Worm (Caenorhabditis elegans): ENCODE data around the gene R13H4.5.

The R13H4.5 gene

DNA sequence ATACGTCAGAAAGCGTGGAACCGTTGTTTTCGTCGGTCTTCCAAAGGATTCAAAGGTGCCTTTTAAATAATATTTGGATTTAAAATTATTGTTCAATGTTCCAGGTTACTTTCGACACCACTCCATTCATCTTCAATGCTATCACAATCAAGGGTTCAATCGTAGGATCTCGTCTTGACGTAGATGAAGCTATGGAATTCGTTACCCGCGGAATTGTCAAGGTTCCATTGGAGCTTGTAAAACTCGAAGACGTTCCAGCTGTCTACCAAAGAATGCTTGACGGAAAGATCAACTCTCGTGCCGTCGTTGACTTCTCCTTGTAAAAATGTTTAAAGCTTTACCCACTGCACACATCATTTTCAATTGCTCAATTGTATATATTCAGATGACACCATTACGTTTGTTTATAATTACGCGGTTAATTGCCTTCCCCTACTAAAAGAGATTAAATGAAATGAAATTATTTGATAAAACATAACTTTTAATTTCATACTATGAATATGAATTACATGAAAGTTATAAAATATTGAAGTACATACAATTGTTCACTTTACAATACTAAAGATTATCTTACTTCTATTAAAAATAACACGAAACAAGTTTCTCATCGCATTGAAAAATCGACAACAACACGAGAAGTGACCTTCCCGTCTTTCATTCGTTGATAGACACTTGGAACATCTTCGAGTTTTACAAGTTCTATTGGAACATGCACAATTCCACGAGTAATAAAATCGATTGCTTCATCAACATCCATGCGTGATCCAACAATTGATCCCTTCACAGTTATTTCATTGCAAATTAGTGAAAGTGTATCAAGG is 28.9 kb downstream of the R13H4.5 start:
- TF ChIP-seq T22C8.4 (GFP tag; IDR thresholded peaks at IDR 0.05) (no peak), ref-1 (GFP tag; conservative IDR thresholded peaks at IDR 0.05) (no peak), ztf-29 (GFP tag; IDR thresholded peaks at IDR 0.05) (no peak), ztf-23 (GFP tag; IDR thresholded peaks at IDR 0.05) (no peak), med-1 (GFP tag; optimal IDR thresholded peaks at IDR 0.05; ENCODE audit: insufficient read depth) (no peak), tab-1 (GFP tag; IDR thresholded peaks at IDR 0.05) (no peak), klf-2 (GFP tag; conservative IDR thresholded peaks at IDR 0.05) (no peak), cog-1 (tag; optimal IDR thresholded peaks at IDR 0.05) (no peak), flt-1 (GFP tag; IDR thresholded peaks at IDR 0.05) (no peak)

DNA sequence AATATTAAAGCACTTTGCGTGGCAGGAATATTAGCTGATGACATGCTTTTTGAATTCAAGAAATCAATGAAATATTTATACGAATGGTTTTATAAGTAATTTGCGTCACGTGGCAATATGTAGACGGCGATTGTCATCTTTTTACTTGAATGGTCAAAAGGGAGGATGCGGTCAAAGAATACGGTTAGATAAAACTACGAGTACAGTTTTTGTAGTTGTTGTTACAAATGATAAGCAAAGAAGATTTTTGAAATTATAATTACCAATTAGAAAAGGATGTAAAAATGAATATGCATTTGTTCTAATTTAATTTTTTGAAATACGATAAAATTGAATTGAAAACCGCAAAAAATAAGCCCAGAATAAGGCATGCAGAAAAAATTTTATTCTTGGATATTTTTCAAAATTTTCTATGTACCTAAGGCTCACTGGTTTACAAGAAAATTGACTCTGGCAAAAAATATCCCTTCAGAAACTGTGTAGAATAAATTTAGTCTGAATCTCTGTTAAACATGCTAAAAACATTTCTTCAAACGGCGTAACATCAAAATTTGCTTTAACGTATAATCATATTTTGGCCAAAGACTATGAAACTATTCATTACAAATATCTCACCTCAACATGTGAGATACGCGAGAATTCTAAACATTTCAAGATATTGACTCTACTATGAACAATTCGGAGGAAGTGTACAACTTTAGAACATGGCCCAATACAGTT is 30.8 kb downstream of the R13H4.5 start, which contains the start of the genes sodh-2 and srx-76:
Gene sodh-2 (minus strand): TSS at position 101 of the 720 bp plus-strand sequence.
Gene srx-76 (plus strand): TSS at position 670 of the 720 bp plus-strand sequence.
- TF ChIP-seq klf-2 (GFP tag; conservative IDR thresholded peaks at IDR 0.05) (no peak), ztf-29 (GFP tag; IDR thresholded peaks at IDR 0.05) (no peak), med-1 (GFP tag; optimal IDR thresholded peaks at IDR 0.05; ENCODE audit: insufficient read depth) (no peak), tab-1 (GFP tag; IDR thresholded peaks at IDR 0.05) (no peak), flt-1 (GFP tag; IDR thresholded peaks at IDR 0.05) (no peak), T22C8.4 (GFP tag; IDR thresholded peaks at IDR 0.05) (no peak), cog-1 (tag; optimal IDR thresholded peaks at IDR 0.05) (no peak), ref-1 (GFP tag; conservative IDR thresholded peaks at IDR 0.05) (no peak)

DNA sequence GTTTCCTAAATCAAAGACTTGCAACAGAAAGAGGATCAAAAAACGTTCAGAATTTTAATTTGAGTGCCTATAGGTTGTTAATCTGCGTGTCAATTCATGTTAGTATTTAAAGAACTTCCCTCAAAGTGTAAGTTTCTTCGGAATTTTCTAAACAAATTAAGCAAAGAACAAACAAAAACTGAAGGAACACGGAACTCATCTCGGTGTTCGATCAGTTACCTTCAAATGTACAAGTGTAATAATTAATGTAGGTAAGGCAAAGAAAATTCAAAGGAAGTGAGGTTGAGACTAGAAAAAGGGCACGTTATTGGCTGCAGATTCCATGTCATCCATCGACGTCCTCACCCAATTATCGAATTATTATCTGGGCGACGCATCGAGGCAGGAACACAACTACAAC is 33.5 kb downstream of the R13H4.5 start, which contains the start of gene K12G11.6:
Gene K12G11.6 (plus strand): TSS at position 357 of the 400 bp plus-strand sequence.
- no peak for TF ChIP-seq cog-1 (tag; optimal IDR thresholded peaks at IDR 0.05)
- no peak for TF ChIP-seq ref-1 (GFP tag; conservative IDR thresholded peaks at IDR 0.05)
- no peak for TF ChIP-seq flt-1 (GFP tag; IDR thresholded peaks at IDR 0.05)

DNA sequence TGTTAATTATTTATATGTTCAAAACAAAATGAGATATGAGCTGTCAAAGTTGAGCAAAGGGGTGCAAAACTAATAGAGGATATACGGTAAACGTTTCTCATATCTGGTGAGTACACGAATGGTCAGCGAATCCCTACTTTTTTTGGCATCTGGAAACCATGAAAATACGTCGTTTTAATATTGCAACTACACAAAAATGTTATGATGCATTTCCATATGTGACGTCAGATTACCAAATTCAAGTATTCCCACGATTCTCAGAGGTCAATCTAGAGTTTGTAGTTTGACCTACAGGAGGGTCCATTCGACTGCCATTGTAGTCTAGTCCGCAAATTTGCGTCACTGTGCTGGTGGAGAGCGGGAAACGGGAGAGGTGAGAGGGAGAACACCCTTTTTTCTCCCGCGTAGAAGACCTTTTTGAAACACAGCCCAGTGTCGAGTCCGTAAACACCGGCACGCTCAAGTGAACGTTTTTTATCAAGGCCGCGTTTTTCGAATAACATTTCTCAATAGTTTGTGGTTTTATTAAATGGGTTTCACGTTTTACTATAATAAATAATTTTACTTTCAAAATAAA is 35.9 kb downstream of the R13H4.5 start:
- no peak for TF ChIP-seq med-1 (GFP tag; optimal IDR thresholded peaks at IDR 0.05; ENCODE audit: insufficient read depth)
- TF ChIP-seq cog-1 (tag; optimal IDR thresholded peaks at IDR 0.05) = peak; percentile 29
- TF ChIP-seq ztf-23 (GFP tag; IDR thresholded peaks at IDR 0.05) = 0 out of 2 replicates have a peak, but pooled peaks have one; percentile 43
- TF ChIP-seq flt-1 (GFP tag; IDR thresholded peaks at IDR 0.05) = peak; percentile 58; the same call in 1 of the 2 replicates

DNA sequence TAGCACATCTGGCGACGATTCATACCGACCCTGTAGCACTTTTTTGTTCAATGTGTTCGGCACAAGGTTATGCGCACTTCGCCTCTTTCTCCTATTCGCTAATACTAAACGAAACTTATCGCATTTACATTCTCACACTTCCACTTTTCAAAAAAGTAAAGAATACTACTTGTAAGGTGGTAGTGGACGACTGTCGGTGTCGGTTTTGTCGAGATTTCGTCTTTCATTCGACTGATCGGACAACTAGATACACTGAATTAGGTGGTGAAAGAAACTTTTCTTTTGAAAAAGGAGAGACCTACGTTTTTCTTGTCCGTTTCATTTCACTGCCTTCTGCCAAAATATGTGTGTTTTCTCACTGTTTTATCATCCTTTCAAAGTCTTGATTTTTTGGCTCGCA is 37.1 kb downstream of the R13H4.5 start:
- TF ChIP-seq T22C8.4 (GFP tag; IDR thresholded peaks at IDR 0.05) (no peak), ref-1 (GFP tag; conservative IDR thresholded peaks at IDR 0.05) (no peak), klf-2 (GFP tag; conservative IDR thresholded peaks at IDR 0.05) (no peak), cog-1 (tag; optimal IDR thresholded peaks at IDR 0.05) (no peak), ztf-29 (GFP tag; IDR thresholded peaks at IDR 0.05) (no peak), flt-1 (GFP tag; IDR thresholded peaks at IDR 0.05) (no peak), tab-1 (GFP tag; IDR thresholded peaks at IDR 0.05) (no peak), ztf-23 (GFP tag; IDR thresholded peaks at IDR 0.05) (no peak), med-1 (GFP tag; optimal IDR thresholded peaks at IDR 0.05; ENCODE audit: insufficient read depth) (no peak)

DNA sequence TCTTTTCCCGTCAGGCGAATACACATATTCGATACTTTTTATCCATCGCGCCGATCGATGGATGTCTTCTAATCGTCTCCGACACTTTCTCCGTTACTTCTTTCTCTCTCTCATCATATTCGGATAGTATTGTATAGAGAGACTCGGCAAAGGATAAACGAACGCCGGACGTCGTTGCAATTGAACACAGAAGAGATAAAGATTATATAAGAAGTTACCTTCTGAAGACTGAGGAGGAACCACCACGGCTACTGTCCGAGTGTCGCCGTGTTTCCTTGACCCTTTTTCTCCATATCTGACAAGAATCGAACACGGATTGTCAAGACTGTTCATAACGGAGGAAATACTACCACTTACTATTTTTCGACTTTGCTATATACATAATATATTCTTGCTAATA is 38.7 kb downstream of the R13H4.5 start, which contains the start of gene sma-1:
Gene sma-1 (plus strand): TSS at position 301 of the 400 bp plus-strand sequence.
- no peak for TF ChIP-seq flt-1 (GFP tag; IDR thresholded peaks at IDR 0.05)
- TF ChIP-seq ref-1 (GFP tag; conservative IDR thresholded peaks at IDR 0.05) = no peak
- no peak for TF ChIP-seq tab-1 (GFP tag; IDR thresholded peaks at IDR 0.05)

DNA sequence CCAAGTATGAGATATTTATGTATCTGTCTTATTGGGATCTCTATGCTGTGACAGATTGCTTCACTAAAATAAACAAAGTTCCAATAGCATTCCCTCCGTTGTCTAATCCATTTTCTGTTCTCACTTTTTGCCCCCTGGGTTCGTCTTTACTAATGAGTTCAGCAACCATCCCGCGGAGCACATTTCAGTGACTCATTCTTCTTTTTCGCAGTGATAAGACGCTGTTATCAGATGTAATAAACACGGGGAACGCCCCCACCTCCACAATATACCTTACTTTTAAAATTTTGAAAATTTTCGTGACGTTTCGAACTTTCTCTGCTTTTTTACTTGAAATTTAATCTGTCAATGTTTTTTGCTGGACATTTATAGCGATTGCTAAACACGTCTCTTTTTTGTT is 39.7 kb downstream of the R13H4.5 start:
- TF ChIP-seq T22C8.4 (GFP tag; IDR thresholded peaks at IDR 0.05) = no peak
- no peak for TF ChIP-seq klf-2 (GFP tag; conservative IDR thresholded peaks at IDR 0.05)

DNA sequence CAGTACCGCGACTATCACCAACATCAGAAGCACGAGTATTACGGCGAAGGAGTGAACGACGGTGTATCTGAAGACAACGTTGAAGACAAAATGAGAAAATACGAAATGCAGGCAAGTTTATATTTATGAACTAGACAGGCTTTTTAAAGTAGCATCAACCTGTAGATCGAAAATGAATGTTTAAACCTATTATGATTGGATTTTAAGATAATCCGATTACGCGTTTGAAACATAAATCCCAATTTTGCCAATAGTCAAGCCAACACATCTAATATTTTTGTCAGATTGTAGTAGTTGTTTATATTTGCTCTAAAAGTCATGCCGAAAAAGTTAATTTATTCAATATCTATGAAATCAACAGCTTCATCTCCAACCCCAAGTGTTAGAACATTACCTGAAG is 40.8 kb downstream of the R13H4.5 start:
- no peak for TF ChIP-seq T22C8.4 (GFP tag; IDR thresholded peaks at IDR 0.05)
- no peak for TF ChIP-seq med-1 (GFP tag; optimal IDR thresholded peaks at IDR 0.05; ENCODE audit: insufficient read depth)
- no peak for TF ChIP-seq ztf-29 (GFP tag; IDR thresholded peaks at IDR 0.05)
- TF ChIP-seq klf-2 (GFP tag; conservative IDR thresholded peaks at IDR 0.05) = no peak
- no peak for TF ChIP-seq ztf-23 (GFP tag; IDR thresholded peaks at IDR 0.05)
- no peak for TF ChIP-seq ref-1 (GFP tag; conservative IDR thresholded peaks at IDR 0.05)
- no peak for TF ChIP-seq flt-1 (GFP tag; IDR thresholded peaks at IDR 0.05)
- no peak for TF ChIP-seq cog-1 (tag; optimal IDR thresholded peaks at IDR 0.05)
- no peak for TF ChIP-seq tab-1 (GFP tag; IDR thresholded peaks at IDR 0.05)

DNA sequence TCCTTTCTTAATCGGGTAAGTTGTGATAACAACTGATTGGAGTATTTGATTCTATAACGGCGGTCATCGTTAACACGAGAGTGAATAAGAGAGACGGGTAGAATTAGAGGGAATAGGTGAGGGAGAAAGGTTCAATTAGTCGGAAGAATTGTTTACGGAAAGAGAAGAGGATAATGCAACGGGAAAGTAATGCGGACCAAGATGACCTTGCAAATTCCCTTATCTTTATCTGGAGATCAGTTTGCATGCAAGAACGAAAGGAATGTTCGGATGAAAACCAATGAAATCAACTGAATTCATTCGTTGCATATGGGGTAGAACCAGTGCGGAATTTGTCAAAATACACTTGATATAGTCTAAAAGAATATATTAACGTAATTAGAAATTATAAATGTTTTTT is 41.7 kb downstream of the R13H4.5 start:
- no peak for TF ChIP-seq T22C8.4 (GFP tag; IDR thresholded peaks at IDR 0.05)
- TF ChIP-seq tab-1 (GFP tag; IDR thresholded peaks at IDR 0.05) = no peak
- TF ChIP-seq ztf-29 (GFP tag; IDR thresholded peaks at IDR 0.05) = no peak
- TF ChIP-seq ref-1 (GFP tag; conservative IDR thresholded peaks at IDR 0.05) = no peak
- TF ChIP-seq flt-1 (GFP tag; IDR thresholded peaks at IDR 0.05) = no peak
- TF ChIP-seq klf-2 (GFP tag; conservative IDR thresholded peaks at IDR 0.05) = no peak
- TF ChIP-seq med-1 (GFP tag; optimal IDR thresholded peaks at IDR 0.05; ENCODE audit: insufficient read depth) = no peak
- TF ChIP-seq cog-1 (tag; optimal IDR thresholded peaks at IDR 0.05) = no peak
- TF ChIP-seq ztf-23 (GFP tag; IDR thresholded peaks at IDR 0.05) = no peak
